Worm (Caenorhabditis elegans) whole organism, young adult: ENCODE data around the gene str-254.

Experiments
- F39B2.1 ChIP-seq: fragments of 200-800 bp; sonication (Bioruptor generic); IDR thresholded peaks from 2 replicates; pipeline ENCODE4 v1.3.6; 2022; ENCODE audit warnings: missing genetic modification reagents, missing genetic modification characterization, missing compliant biosample characterization
- F49E8.2 ChIP-seq: sonication (generic microtip); optimal IDR thresholded peaks from 3 replicates; lab custom pipeline; 2017; ENCODE audit warnings: missing genetic modification characterization, mild to moderate bottlenecking, missing compliant biosample characterization, antibody characterized with exemption, moderate library complexity; ENCODE audit not compliant: insufficient read depth
- K12H6.12 ChIP-seq: fragments of 200-800 bp; sonication (Bioruptor generic); optimal IDR thresholded peaks from 2 replicates; lab custom pipeline; 2018; ENCODE audit warnings: mild to moderate bottlenecking, missing genetic modification characterization, missing compliant biosample characterization
- Y53G8AR.9 ChIP-seq: fragments of 200-800 bp; sonication (Bioruptor generic); conservative IDR thresholded peaks from 2 replicates; pipeline ENCODE4 v1.3.6; 2022; ENCODE audit warnings: missing genetic modification reagents, missing genetic modification characterization, missing compliant biosample characterization
- ceh-27 ChIP-seq: fragments of 200-800 bp; sonication (Bioruptor generic); optimal IDR thresholded peaks from 2 replicates; lab custom pipeline; 2018; ENCODE audit warnings: mild to moderate bottlenecking, missing genetic modification characterization, moderate library complexity, missing compliant biosample characterization
- ets-4 ChIP-seq: fragments of 200-800 bp; sonication (Bioruptor generic); optimal IDR thresholded peaks from 2 replicates; lab custom pipeline; 2018; ENCODE audit warnings: mild to moderate bottlenecking, missing genetic modification characterization, missing compliant biosample characterization
- nfya-1 ChIP-seq: sonication (generic microtip); optimal IDR thresholded peaks from 2 replicates; lab custom pipeline; 2017; ENCODE audit warnings: antibody characterized with exemption, missing compliant biosample characterization, missing genetic modification characterization, borderline replicate concordance; ENCODE audit not compliant: insufficient read depth
- pha-4 ChIP-seq: fragments of 150-350 bp; sonication (generic microtip); optimal IDR thresholded peaks from 2 replicates; lab custom pipeline; 2014; ENCODE audit warnings: missing biosample characterization, missing genetic modification reagents, missing genetic modification characterization
- unc-130 ChIP-seq: sonication (generic microtip); optimal IDR thresholded peaks from 2 replicates; lab custom pipeline; 2016; ENCODE audit warnings: missing genetic modification reagents, missing genetic modification characterization, missing compliant biosample characterization
- ztf-22 ChIP-seq: fragments of 200-800 bp; sonication (Bioruptor generic); optimal IDR thresholded peaks from 2 replicates; lab custom pipeline; 2018; ENCODE audit warnings: mild to moderate bottlenecking, missing genetic modification characterization, moderate library complexity, missing compliant biosample characterization

ce11 chrV:16169026-16169425, 15.8 kb upstream of the str-254 start, which contains the start of gene str-111:
- TF ChIP-seq ztf-22 (no peak), ets-4 (no peak), K12H6.12 (tag; lab: Kevin White, UChicago) (no peak), Y53G8AR.9 (no peak), F49E8.2 (tag; lab: Kevin White, UChicago) (no peak), nfya-1 (no peak), pha-4 (tag; lab: Kevin White, UChicago) (no peak), F39B2.1 (GFP tag; lab: Robert Waterston, UW) (no peak), unc-130 (GFP tag; lab: Kevin White, UChicago) (no peak), ceh-27 (no peak)
